Worm (Caenorhabditis elegans): ENCODE measurements around the gene cnt-2.

The cnt-2 gene

ce11 chrIII:10717479-10717878, 62.7 kb downstream of the cnt-2 start:
- TF ChIP-seq elt-3 (tag; optimal IDR thresholded peaks at IDR 0.05) (peak in 4 of 6 experiments; percentile 58 to 90 (median 76)), alr-1 (tag; optimal IDR thresholded peaks at IDR 0.05; ENCODE audit: borderline replicate concordance) (no peak), unc-130 (tag; optimal IDR thresholded peaks at IDR 0.05) (peak; percentile 50), xbp-1 (tag; optimal IDR thresholded peaks at IDR 0.05) (peak; percentile 0), tbx-2 (tag; optimal IDR thresholded peaks at IDR 0.05) (peak; percentile 26), swsn-7 (tag; optimal IDR thresholded peaks at IDR 0.05) (no peak), mef-2 (tag; optimal IDR thresholded peaks at IDR 0.05) (no peak), blmp-1 (tag; optimal IDR thresholded peaks at IDR 0.05) (peak; percentile 90), skn-1 (tag; optimal IDR thresholded peaks at IDR 0.05) (no peak), hlh-17 (GFP tag; optimal IDR thresholded peaks at IDR 0.05; ENCODE audit: borderline replicate concordance) (no peak), vab-15 (tag; optimal IDR thresholded peaks at IDR 0.05) (no peak), lin-14 (GFP tag; optimal IDR thresholded peaks at IDR 0.05) (peak; percentile 80), ceh-82 (tag; optimal IDR thresholded peaks at IDR 0.05) (peak in 1 of 3 experiments; percentile 26), zag-1 (tag; optimal IDR thresholded peaks at IDR 0.05) (no peak), nhr-76 (tag; optimal IDR thresholded peaks at IDR 0.05) (peak; percentile 9), nhr-85 (tag) (peak; percentile 92), tlp-1 (tag; optimal IDR thresholded peaks at IDR 0.05) (no peak), fos-1 (tag; optimal IDR thresholded peaks at IDR 0.05) (no peak), hpl-2 (GFP tag; optimal IDR thresholded peaks at IDR 0.05) (no peak), C16A3.4 (tag; optimal IDR thresholded peaks at IDR 0.05) (peak; percentile 48), rnt-1 (tag; optimal IDR thresholded peaks at IDR 0.05) (peak; percentile 32), nhr-71 (tag; optimal IDR thresholded peaks at IDR 0.05) (peak; percentile 78), ceh-88 (GFP tag; IDR thresholded peaks at IDR 0.05) (no peak), sup-37 (GFP tag; optimal IDR thresholded peaks at IDR 0.05) (peak; percentile 37), hlh-4 (tag; optimal IDR thresholded peaks at IDR 0.05) (no peak), nhr-47 (tag; optimal IDR thresholded peaks at IDR 0.05) (peak; percentile 40), ceh-90 (tag; optimal IDR thresholded peaks at IDR 0.05) (no peak), lin-13 (GFP tag; optimal IDR thresholded peaks at IDR 0.05) (no peak), lin-15B (tag; optimal IDR thresholded peaks at IDR 0.05) (no peak), elt-2 (tag; optimal IDR thresholded peaks at IDR 0.05) (no peak), pax-3 (tag; optimal IDR thresholded peaks at IDR 0.05) (no peak), ceh-63 (GFP tag; optimal IDR thresholded peaks at IDR 0.05) (no peak), ztf-4 (tag; optimal IDR thresholded peaks at IDR 0.05) (peak; percentile 72), grh-1 (GFP tag; IDR thresholded peaks at IDR 0.05) (peak; percentile 35; the same call in 1 of the 2 replicates), C04F5.9 (tag; optimal IDR thresholded peaks at IDR 0.05) (no peak), nhr-11 (tag; optimal IDR thresholded peaks at IDR 0.05) (no peak), fkh-4 (tag; optimal IDR thresholded peaks at IDR 0.05; ENCODE audit: borderline replicate concordance) (no peak), sox-4 (tag; optimal IDR thresholded peaks at IDR 0.05) (no peak), snpc-4 (tag; optimal IDR thresholded peaks at IDR 0.05) (no peak), ceh-8 (GFP tag; optimal IDR thresholded peaks at IDR 0.05) (no peak), nhr-90 (tag; optimal IDR thresholded peaks at IDR 0.05; ENCODE audit: poor library complexity) (peak; percentile 67), dpl-1 (GFP tag; optimal IDR thresholded peaks at IDR 0.05) (peak in 1 of 3 experiments; percentile 38), pag-3 (tag; optimal IDR thresholded peaks at IDR 0.05; ENCODE audit: borderline replicate concordance, insufficient read depth) (no peak), nhr-237 (tag; optimal IDR thresholded peaks at IDR 0.05) (no peak), nhr-19 (GFP tag; conservative IDR thresholded peaks at IDR 0.05) (peak; percentile 55), mab-9 (GFP tag; IDR thresholded peaks at IDR 0.05) (no peak), lsy-2 (tag; optimal IDR thresholded peaks at IDR 0.05) (peak; percentile 26 to 30), lin-35 (GFP tag; optimal IDR thresholded peaks at IDR 0.05) (peak in 1 of 2 experiments; percentile 65), nhr-28 (tag; optimal IDR thresholded peaks at IDR 0.05) (no peak), mep-1 (tag; optimal IDR thresholded peaks at IDR 0.05) (peak; percentile 59), sptf-1 (tag; optimal IDR thresholded peaks at IDR 0.05) (no peak), aly-2 (tag; optimal IDR thresholded peaks at IDR 0.05) (no peak), Y116A8C.19 (tag; optimal IDR thresholded peaks at IDR 0.05; ENCODE audit: borderline replicate concordance) (no peak)
